Worm (Caenorhabditis elegans): ENCODE results near the gene C44C1.1.
A peak's percentile ranks its signal among the peaks of the same experiment; 100 is the strongest.

Gene C44C1.1

DNA sequence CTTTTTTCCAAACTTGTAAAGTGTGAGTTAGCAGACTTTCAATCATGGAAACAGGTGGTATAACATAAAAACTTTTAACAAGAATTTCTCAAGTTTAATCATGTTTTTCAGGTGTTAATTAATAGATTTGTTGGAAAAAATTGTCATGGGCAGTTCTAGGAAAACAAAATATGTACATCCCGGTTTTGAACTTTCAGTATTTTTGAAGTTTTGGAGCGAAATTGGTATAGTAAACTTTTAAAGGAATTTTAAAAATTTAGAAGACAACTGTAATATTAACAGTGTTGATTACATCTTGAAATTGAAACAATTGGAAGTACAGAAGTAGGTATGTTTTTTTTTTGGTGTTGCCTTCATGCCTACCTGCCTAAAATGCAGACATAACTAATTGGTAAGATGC is 14.1 kb downstream of the C44C1.1 start:
- TF ChIP-seq lin-32 (GFP tag; optimal IDR thresholded peaks at IDR 0.05) (no peak), sem-2 (GFP tag; optimal IDR thresholded peaks at IDR 0.05) (no peak), ham-2 (GFP tag; optimal IDR thresholded peaks at IDR 0.05) (no peak), cnd-1 (tag; optimal IDR thresholded peaks at IDR 0.05) (no peak), pha-4 (tag; optimal IDR thresholded peaks at IDR 0.05) (no peak), ceh-83 (GFP tag; optimal IDR thresholded peaks at IDR 0.05) (no peak), bed-3 (GFP tag; optimal IDR thresholded peaks at IDR 0.05) (no peak), ztf-11 (tag; optimal IDR thresholded peaks at IDR 0.05) (no peak), M03D4.4 (tag; optimal IDR thresholded peaks at IDR 0.05) (no peak), lsy-2 (tag; optimal IDR thresholded peaks at IDR 0.05) (no peak), elt-1 (tag; optimal IDR thresholded peaks at IDR 0.05; ENCODE audit: borderline replicate concordance, insufficient read depth) (no peak), mls-2 (tag; optimal IDR thresholded peaks at IDR 0.05) (no peak), elt-3 (tag; optimal IDR thresholded peaks at IDR 0.05) (no peak), nhr-12 (tag; optimal IDR thresholded peaks at IDR 0.05) (no peak)

DNA sequence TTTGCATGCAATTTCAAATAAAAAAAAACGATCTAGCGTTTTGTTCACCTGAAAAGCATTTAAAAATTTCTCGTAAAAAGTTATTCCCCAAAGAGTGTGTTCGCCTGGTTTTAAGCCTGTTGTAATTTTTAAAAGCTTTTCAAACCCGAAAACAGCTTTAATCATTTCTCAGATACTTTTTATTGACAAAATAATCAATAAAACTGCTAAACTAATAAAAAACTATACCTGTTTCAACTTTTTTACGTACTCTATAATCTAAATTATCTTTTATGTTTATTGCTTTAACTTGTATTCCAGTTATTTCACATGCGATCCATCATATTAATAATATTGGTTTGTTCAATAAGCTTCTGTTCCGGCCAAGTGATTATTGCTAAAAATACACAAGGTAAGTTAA is 23.5 kb downstream of the C44C1.1 start, which contains the start of gene cutl-21:
Gene cutl-21 (plus strand): TSS at position 301 of the 400 bp plus-strand sequence.
- TF ChIP-seq ceh-43 (GFP tag; optimal IDR thresholded peaks at IDR 0.05) (no peak), nhr-237 (tag; optimal IDR thresholded peaks at IDR 0.05) (no peak), unc-120 (tag; optimal IDR thresholded peaks at IDR 0.05; ENCODE audit: poor library complexity, severe bottlenecking) (no peak), bed-3 (GFP tag; optimal IDR thresholded peaks at IDR 0.05) (no peak), ham-2 (GFP tag; optimal IDR thresholded peaks at IDR 0.05) (no peak), lin-32 (GFP tag; optimal IDR thresholded peaks at IDR 0.05) (no peak), drap-1 (GFP tag; optimal IDR thresholded peaks at IDR 0.05) (no peak), flh-1 (GFP tag; optimal IDR thresholded peaks at IDR 0.05) (no peak), lin-13 (tag; optimal IDR thresholded peaks at IDR 0.05) (no peak), nhr-12 (tag; optimal IDR thresholded peaks at IDR 0.05) (no peak), blmp-1 (tag; optimal IDR thresholded peaks at IDR 0.05) (no peak), ceh-83 (GFP tag; optimal IDR thresholded peaks at IDR 0.05) (no peak), cnd-1 (tag; optimal IDR thresholded peaks at IDR 0.05) (no peak), zip-8 (tag; optimal IDR thresholded peaks at IDR 0.05) (no peak), nhr-2 (tag; optimal IDR thresholded peaks at IDR 0.05) (no peak)

DNA sequence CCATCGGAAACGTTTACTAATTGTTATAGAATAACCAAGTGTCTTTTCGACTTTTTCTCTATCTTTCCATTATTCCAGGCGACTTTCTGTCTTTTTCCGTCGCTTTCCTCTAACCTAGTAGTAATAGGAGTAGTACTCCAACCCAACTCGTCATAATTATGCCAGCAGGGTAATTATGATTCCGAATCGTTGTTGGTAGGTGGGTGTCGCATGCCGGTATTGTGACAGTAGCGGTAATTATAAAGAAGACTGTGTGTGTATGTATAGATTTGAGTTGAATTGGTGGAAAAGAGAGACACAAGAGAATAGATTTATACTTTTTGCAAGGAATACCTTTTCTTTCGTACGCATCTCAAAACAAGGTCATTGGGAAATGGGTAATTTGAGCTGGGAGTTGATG is 24.4 kb downstream of the C44C1.1 start:
- peak; percentile 3 for TF ChIP-seq nhr-2 (tag; optimal IDR thresholded peaks at IDR 0.05)
- no peak for TF ChIP-seq cnd-1 (tag; optimal IDR thresholded peaks at IDR 0.05)
- TF ChIP-seq elt-3 (tag; optimal IDR thresholded peaks at IDR 0.05) = no peak
- TF ChIP-seq ham-2 (GFP tag; optimal IDR thresholded peaks at IDR 0.05) = peak; percentile 10
- TF ChIP-seq ceh-43 (GFP tag; optimal IDR thresholded peaks at IDR 0.05) = peak; percentile 87
- peak; percentile 15 for TF ChIP-seq mls-2 (tag; optimal IDR thresholded peaks at IDR 0.05)

DNA sequence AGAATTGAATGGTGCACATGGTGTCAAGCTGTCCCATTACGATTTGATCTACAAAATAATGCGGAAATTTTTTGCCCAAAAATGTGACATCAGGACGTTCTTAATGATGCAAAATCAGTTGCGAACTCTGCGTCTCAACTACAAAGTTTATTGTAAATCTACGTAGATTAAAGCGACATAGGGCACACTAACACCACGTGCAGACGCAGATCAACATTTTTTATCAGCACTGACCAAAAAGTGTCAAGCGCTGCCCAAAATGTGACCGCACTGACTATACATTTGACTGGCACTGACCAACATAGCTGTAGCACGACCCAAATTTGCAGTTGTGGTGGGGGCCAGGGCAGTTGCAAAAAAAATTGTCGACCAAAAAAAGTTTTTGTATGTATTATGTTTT is 28.9 kb downstream of the C44C1.1 start:
- no peak for TF ChIP-seq zip-8 (tag; optimal IDR thresholded peaks at IDR 0.05)

DNA sequence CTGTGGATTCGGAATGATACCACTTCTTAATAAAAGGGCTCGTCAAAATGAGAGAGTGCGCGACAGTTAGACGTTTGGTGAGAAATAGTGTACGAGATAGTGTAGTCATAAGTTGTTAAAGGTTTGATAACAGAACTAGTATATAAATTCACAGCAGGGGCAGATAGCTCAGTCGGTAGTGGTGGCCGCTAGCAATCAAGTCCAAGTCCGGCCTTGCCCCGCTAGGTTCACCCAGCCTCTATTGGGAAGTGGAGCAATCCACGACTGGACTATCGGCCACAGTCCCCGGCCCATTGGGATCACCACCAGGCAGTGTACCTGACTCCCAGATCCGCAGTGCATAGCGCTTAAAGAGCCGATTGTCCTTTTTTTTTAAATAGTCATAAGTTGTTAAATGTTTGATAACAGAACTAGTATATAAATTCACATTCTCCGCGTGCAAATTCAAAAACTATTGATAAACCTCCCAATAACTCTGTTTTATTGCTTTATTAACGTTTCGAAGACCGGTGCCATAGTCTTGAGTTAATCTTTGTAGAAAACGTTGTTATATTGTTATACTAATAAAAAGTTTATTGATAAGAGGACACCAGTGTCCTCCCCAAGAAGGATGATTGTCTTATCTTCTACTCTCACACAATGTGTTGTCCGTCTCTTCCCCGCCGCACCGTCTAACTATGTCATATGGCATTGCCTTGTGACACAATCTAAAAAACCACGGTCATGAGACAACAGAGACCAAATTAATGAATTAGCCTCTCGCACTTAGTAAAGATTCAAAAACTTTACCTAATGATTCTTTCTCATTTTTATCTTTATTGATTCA is 30.3 kb downstream of the C44C1.1 start:
- TF ChIP-seq ham-2 (GFP tag; optimal IDR thresholded peaks at IDR 0.05) (peak; percentile 32), drap-1 (GFP tag; optimal IDR thresholded peaks at IDR 0.05) (no peak), unc-120 (tag; optimal IDR thresholded peaks at IDR 0.05; ENCODE audit: poor library complexity, severe bottlenecking) (peak; percentile 15), hlh-1 (tag; optimal IDR thresholded peaks at IDR 0.05) (no peak)

DNA sequence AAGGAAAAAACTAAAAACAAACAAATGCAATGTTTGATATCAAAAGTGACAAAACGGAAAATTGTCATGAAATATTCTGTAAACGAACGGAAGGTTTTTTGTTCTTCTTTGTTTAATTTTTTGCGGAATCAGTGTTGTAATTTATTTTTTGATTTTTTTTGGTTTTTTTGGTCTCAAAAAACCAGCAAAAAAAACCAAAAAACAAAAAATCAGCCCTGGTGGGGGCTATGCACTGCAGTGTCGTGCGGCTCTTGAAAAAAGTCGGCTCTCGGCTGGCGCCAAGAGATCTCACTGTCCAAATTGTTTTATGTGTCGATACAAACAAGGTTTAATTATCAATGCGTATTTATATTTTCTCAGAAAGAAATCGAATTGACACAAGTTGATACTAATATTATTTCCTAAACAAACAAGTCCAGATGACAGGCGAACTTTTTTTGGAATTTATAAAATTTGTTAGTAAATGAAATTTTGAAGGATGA is 31.9 kb downstream of the C44C1.1 start:
- TF ChIP-seq elt-1 (tag; optimal IDR thresholded peaks at IDR 0.05; ENCODE audit: borderline replicate concordance, insufficient read depth) = no peak
- no peak for TF ChIP-seq nhr-12 (tag; optimal IDR thresholded peaks at IDR 0.05)
- no peak for TF ChIP-seq nhr-76 (tag; optimal IDR thresholded peaks at IDR 0.05)
- no peak for TF ChIP-seq M03D4.4 (tag; optimal IDR thresholded peaks at IDR 0.05)
- no peak for TF ChIP-seq sptf-1 (tag; optimal IDR thresholded peaks at IDR 0.05)
- TF ChIP-seq blmp-1 (tag; optimal IDR thresholded peaks at IDR 0.05) = no peak
- no peak for TF ChIP-seq unc-39 (tag; optimal IDR thresholded peaks at IDR 0.05)

Data from whole organism, mixed stage, embryonic.